Fruit fly (Drosophila melanogaster) whole organism: ENCODE data around the gene Hsc70-4.

Experiments used
- CG8478 ChIP-seq: fragments of >200 bp; optimal IDR thresholded peaks from 2 replicates; lab custom pipeline; 2018; ENCODE audit warnings: inconsistent platforms
- Dll ChIP-seq: fragments of >200 bp; optimal IDR thresholded peaks from 2 replicates; lab custom pipeline; 2017
- EcR ChIP-seq, 2 experiments: fragments of >200 bp; optimal IDR thresholded peaks; 2 replicates each; lab custom pipeline; 2017; ENCODE audit warnings: missing biosample characterization in 2 of 2, missing genetic modification characterization in 2 of 2, missing genetic modification reagents in 2 of 2
- pan ChIP-seq: fragments of >200 bp; optimal IDR thresholded peaks from 2 replicates; lab custom pipeline; 2017
- psq ChIP-seq: fragments of >200 bp; optimal IDR thresholded peaks from 2 replicates; lab custom pipeline; 2017
- usp ChIP-seq: fragments of >200 bp; optimal IDR thresholded peaks from 2 replicates; lab custom pipeline; 2017; ENCODE audit warnings: missing biosample characterization, missing genetic modification characterization, mixed read lengths

The Hsc70-4 gene

DNA sequence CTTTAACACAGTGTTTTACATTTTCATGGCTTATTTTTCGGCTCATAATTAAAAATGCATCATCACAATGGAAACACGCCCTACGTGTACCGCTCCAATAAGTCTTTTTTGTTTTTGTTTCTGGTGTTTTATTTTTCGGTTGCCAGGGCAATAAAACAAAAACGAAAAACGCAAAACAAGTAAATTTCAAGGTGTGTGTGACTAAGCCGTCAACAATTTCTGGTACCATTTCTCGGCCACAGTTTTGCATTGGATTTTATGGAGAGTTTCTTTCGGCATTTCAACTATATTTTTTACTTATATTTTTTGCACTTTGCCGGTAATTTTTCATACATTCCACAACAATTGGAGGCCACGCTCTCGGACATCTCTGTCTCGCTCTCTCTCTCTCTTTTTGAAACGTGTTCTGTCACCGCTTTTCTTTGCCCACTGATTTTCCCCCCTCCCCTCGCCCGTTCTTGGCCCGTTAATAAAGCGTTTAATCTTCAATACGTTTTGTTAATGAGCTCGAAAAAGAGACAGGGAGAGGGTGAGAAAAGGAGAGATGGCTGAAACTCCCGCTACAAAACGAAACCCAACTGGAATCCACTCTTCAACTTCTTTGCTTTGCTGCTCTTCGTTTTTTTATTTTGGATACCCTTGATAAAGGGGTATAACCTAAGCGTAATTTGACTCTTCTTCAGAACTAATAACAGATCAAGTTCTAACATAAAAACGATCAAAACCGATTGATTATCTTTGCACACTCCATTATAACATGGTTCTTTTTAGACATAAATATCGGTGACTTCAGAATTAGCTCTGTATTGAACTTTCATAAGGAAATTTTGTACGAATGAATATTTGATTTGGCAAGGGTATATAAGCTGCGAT lies 50.8 kb downstream of the Hsc70-4 start:
- TF ChIP-seq psq (no peak), pan (lab: Kevin White, UChicago) (no peak), Dll (lab: Kevin White, UChicago) (no peak), EcR (GFP tag; optimal IDR thresholded peaks at IDR 0.05; lab: Kevin White, UChicago) (no peak)

DNA sequence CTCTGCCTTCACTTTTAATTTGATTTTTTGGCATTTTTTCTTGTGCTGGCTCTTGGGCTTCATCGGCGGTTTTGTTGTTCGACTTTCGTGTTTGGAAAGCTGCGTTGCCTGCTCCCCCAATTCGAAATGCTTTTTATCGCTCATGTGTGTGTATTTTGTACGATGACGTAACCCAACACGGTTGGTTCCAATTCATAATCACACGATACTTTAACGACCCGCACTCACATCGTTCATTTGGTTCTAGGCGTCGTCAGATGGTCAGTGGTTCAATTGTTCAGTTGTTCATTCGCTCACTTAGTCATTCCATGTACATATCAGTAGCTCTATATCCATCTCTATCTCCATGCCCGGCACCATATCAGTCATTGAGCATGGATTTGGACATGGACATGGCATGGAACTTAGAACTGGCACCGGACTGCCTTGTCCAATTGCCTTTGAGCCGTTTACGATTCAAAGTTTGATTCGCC lies 51.4 kb downstream of the Hsc70-4 start:
- TF ChIP-seq CG8478 (no peak), EcR (GFP tag; optimal IDR thresholded peaks at IDR 0.05; lab: Kevin White, UChicago) (no peak), Dll (lab: Kevin White, UChicago) (no peak), pan (lab: Kevin White, UChicago) (no peak), usp (GFP tag; lab: Kevin White, UChicago) (no peak), psq (no peak)
